Fruit fly (Drosophila melanogaster): ENCODE results near the gene CG15458.

Gene CG15458

DNA sequence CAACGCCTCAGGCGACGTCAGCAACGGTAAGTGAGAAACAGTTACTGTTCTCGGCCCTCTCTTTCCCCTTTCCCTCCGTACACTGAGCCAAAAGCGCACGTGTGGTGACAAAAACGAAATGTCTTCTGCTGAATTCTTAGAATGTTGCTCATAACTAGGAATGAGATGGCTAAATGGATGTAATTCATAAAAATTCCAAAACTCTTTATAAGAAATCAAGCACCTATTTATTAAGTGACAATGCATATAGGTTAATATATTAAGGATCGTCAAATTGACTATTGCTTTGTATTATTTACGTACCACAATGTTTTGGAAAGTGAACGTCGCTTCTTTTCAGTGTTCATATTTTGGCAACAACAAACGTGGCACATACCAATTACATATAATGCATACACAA, 20.5 kb upstream of the CG15458 start (continued):
- TF ChIP-seq CG4820 (GFP tag; optimal IDR thresholded peaks at IDR 0.05) (no peak), CG3407 (GFP tag; optimal IDR thresholded peaks at IDR 0.05) (no peak), phol (tag; optimal IDR thresholded peaks at IDR 0.05) (no peak), fd96Cb (tag; optimal IDR thresholded peaks at IDR 0.05) (no peak), Myb (GFP tag; optimal IDR thresholded peaks at IDR 0.05) (peak; percentile 0), pho (GFP tag; optimal IDR thresholded peaks at IDR 0.05) (peak; percentile 43), psq (GFP tag; optimal IDR thresholded peaks at IDR 0.05) (no peak), Mad (GFP tag; optimal IDR thresholded peaks at IDR 0.05) (no peak), CG30431 (GFP tag; optimal IDR thresholded peaks at IDR 0.05) (no peak), cg (GFP tag; optimal IDR thresholded peaks at IDR 0.05) (no peak), pita (GFP tag; optimal IDR thresholded peaks at IDR 0.05) (no peak), eve (GFP tag; optimal IDR thresholded peaks at IDR 0.05) (no peak), Meics (GFP tag; optimal IDR thresholded peaks at IDR 0.05) (peak; percentile 57), CG9932 (GFP tag; IDR thresholded peaks at IDR 0.05) (peak; percentile 31), row (GFP tag; IDR thresholded peaks at IDR 0.05) (peak; percentile 53; the same call in 2 of the 3 replicates), Sin3A (optimal IDR thresholded peaks at IDR 0.05) (no peak), CG10565 (GFP tag; optimal IDR thresholded peaks at IDR 0.05) (no peak), CG4730 (GFP tag; IDR thresholded peaks at IDR 0.05) (no peak), NfI (GFP tag; optimal IDR thresholded peaks at IDR 0.05) (peak; percentile 56), CG6272 (GFP tag; IDR thresholded peaks at IDR 0.05) (no peak), gt (GFP tag; IDR thresholded peaks at IDR 0.05) (no peak), nerfin-1 (tag; optimal IDR thresholded peaks at IDR 0.05) (no peak), crc (GFP tag; optimal IDR thresholded peaks at IDR 0.05) (no peak), NC2β (GFP tag; optimal IDR thresholded peaks at IDR 0.05) (no peak), bab2 (GFP tag; optimal IDR thresholded peaks at IDR 0.05) (peak; percentile 10), CG8944 (GFP tag; optimal IDR thresholded peaks at IDR 0.05) (no peak), org-1 (GFP tag; optimal IDR thresholded peaks at IDR 0.05) (peak; percentile 23), Eip74EF (GFP tag; optimal IDR thresholded peaks at IDR 0.05) (no peak), az2 (GFP tag; optimal IDR thresholded peaks at IDR 0.05) (no peak), CG16813 (GFP tag; IDR thresholded peaks at IDR 0.05; ENCODE audit: partially characterized antibody) (no peak), br (optimal IDR thresholded peaks at IDR 0.05) (no peak), crp (GFP tag; optimal IDR thresholded peaks at IDR 0.05) (no peak), CG1024 (GFP tag; IDR thresholded peaks at IDR 0.05) (no peak), Side (GFP tag; optimal IDR thresholded peaks at IDR 0.05) (no peak), CG6689 (GFP tag; IDR thresholded peaks at IDR 0.05) (no peak), CG16779 (GFP tag; IDR thresholded peaks at IDR 0.05) (no peak), vvl (GFP tag; IDR thresholded peaks at IDR 0.05) (no peak), HmgZ (tag; optimal IDR thresholded peaks at IDR 0.05) (peak; percentile 43), gcm2 (GFP tag; optimal IDR thresholded peaks at IDR 0.05) (no peak), Mes4 (GFP tag; optimal IDR thresholded peaks at IDR 0.05) (no peak), CG4424 (GFP tag; optimal IDR thresholded peaks at IDR 0.05) (peak; percentile 2), CG13775 (GFP tag; optimal IDR thresholded peaks at IDR 0.05) (peak; percentile 13), CG5245 (GFP tag; optimal IDR thresholded peaks at IDR 0.05) (no peak), dati (GFP tag; IDR thresholded peaks at IDR 0.05) (no peak), cas (GFP tag; IDR thresholded peaks at IDR 0.05) (no peak), dimm (GFP tag; IDR thresholded peaks at IDR 0.05) (no peak), Usf (GFP tag; optimal IDR thresholded peaks at IDR 0.05) (no peak), Bgb (GFP tag; IDR thresholded peaks at IDR 0.05; ENCODE audit: partially characterized antibody) (no peak), nmo (GFP tag; optimal IDR thresholded peaks at IDR 0.05) (no peak), Dll (GFP tag; IDR thresholded peaks at IDR 0.05; ENCODE audit: partially characterized antibody) (no peak), HmgD (GFP tag; optimal IDR thresholded peaks at IDR 0.05) (no peak), E2f1 (GFP tag; IDR thresholded peaks at IDR 0.05) (no peak), Hand (GFP tag; optimal IDR thresholded peaks at IDR 0.05) (peak; percentile 24)

Data from whole organism, embryonic.